Worm (Caenorhabditis elegans) whole organism, L1 larva: ENCODE data around the gene K07E8.7.

Experiments used
- ceh-82 ChIP-seq, 3 experiments: fragments of 150-350 bp in 1 of 3; sonication (generic microtip) in 2 of 3; optimal IDR thresholded peaks; 2 replicates each; lab custom pipeline; 2014 to 2017; ENCODE audit warnings: missing biosample characterization in 3 of 3, missing genetic modification characterization in 3 of 3
- ces-1 ChIP-seq: fragments of 150-350 bp; optimal IDR thresholded peaks from 2 replicates; lab custom pipeline; 2014; ENCODE audit warnings: missing biosample characterization, missing genetic modification reagents, missing genetic modification characterization
- dpl-1 ChIP-seq, 3 experiments: fragments of 150-350 bp in 2 of 3; sonication (generic microtip) in 1 of 3; optimal IDR thresholded peaks; 2 replicates each; lab custom pipeline; 2014 to 2017; ENCODE audit warnings: missing biosample characterization in 3 of 3, missing genetic modification characterization in 3 of 3, missing genetic modification reagents in 3 of 3
- efl-1 ChIP-seq, 4 experiments: fragments of 150-350 bp; optimal IDR thresholded peaks in 3 of 4; peaks in 1 of 4; 1 replicate in 1 of 4; 2 replicates in 3 of 4; lab custom pipeline; 2014; ENCODE audit warnings: missing biosample characterization in 2 of 4, missing genetic modification characterization in 2 of 4, missing genetic modification reagents in 2 of 4
- elt-3 ChIP-seq, 6 experiments: fragments of 150-350 bp in 1 of 6; sonication (generic microtip); optimal IDR thresholded peaks; 2 replicates each; lab custom pipeline; 2017 to 2018; ENCODE audit warnings: missing biosample characterization in 6 of 6, missing genetic modification characterization in 6 of 6, inconsistent platforms in 1 of 6
- jun-1 ChIP-seq: fragments of 150-350 bp; optimal IDR thresholded peaks from 2 replicates; lab custom pipeline; 2014; ENCODE audit warnings: missing biosample characterization, missing genetic modification reagents, missing genetic modification characterization
- lin-14 ChIP-seq: fragments of 200-800 bp; sonication (Bioruptor generic); optimal IDR thresholded peaks from 2 replicates; lab custom pipeline; 2018; ENCODE audit warnings: mild to moderate bottlenecking, missing genetic modification characterization, moderate library complexity, missing compliant biosample characterization
- lin-39 ChIP-seq: fragments of 150-350 bp; optimal IDR thresholded peaks from 2 replicates; lab custom pipeline; 2014; ENCODE audit warnings: missing biosample characterization, missing genetic modification reagents, missing genetic modification characterization
- lsy-2 ChIP-seq, 2 experiments: fragments of 150-350 bp; optimal IDR thresholded peaks; 2 replicates each; lab custom pipeline; 2014; ENCODE audit warnings: missing biosample characterization in 2 of 2, missing genetic modification characterization in 2 of 2
- nhr-28 ChIP-seq: fragments of 150-350 bp; optimal IDR thresholded peaks from 2 replicates; lab custom pipeline; 2014; ENCODE audit warnings: missing biosample characterization, missing genetic modification characterization
- nhr-84 ChIP-seq: sonication (generic microtip); optimal IDR thresholded peaks from 2 replicates; lab custom pipeline; 2017; ENCODE audit warnings: missing biosample characterization, missing genetic modification characterization
- snpc-4 ChIP-seq: fragments of 150-350 bp; optimal IDR thresholded peaks from 2 replicates; lab custom pipeline; 2014; ENCODE audit warnings: missing biosample characterization, missing genetic modification characterization
- unc-86 ChIP-seq: sonication (generic microtip); optimal IDR thresholded peaks from 2 replicates; lab custom pipeline; 2016; ENCODE audit warnings: missing genetic modification characterization, missing compliant biosample characterization

- TF ChIP-seq ces-1 (GFP tag; lab: Kevin White, UChicago): no peak
- TF ChIP-seq efl-1 (optimal IDR thresholded peaks at IDR 0.05; lab: Kevin White, UChicago): no peak
- no peak for TF ChIP-seq efl-1 (GFP tag; optimal IDR thresholded peaks at IDR 0.05 in 1 of 2; lab: Kevin White, UChicago)
- TF ChIP-seq lsy-2 (tag; optimal IDR thresholded peaks at IDR 0.05; lab: Kevin White, UChicago): no peak
- no peak for TF ChIP-seq nhr-84 (tag; lab: Kevin White, UChicago)
- TF ChIP-seq lin-39: no peak
- no peak for TF ChIP-seq ceh-82 (tag; optimal IDR thresholded peaks at IDR 0.05; lab: Kevin White, UChicago)
- TF ChIP-seq nhr-28 (tag; lab: Kevin White, UChicago): no peak
- TF ChIP-seq unc-86 (tag; lab: Kevin White, UChicago): no peak
- no peak for TF ChIP-seq snpc-4 (tag; lab: Kevin White, UChicago)
- TF ChIP-seq dpl-1 (GFP tag; optimal IDR thresholded peaks at IDR 0.05; lab: Kevin White, UChicago): no peak
- TF ChIP-seq lin-14: no peak
- TF ChIP-seq jun-1: no peak
- TF ChIP-seq elt-3 (tag; optimal IDR thresholded peaks at IDR 0.05; lab: Kevin White, UChicago): no peak
These were observed 29.0 kb downstream of the K07E8.7 start for ce11 chrII:621141-621540.
